Fruit fly (Drosophila melanogaster) whole organism, embryonic: Measurements from ENCODE around the gene CG5515.

ENCODE experiments used
- Aef1 ChIP-seq: fragments of 200-800 bp; sonication (Bioruptor generic); IDR thresholded peaks from 3 replicates; pipeline ENCODE4 v1.3.6; 2022; ENCODE audit warnings: missing biosample characterization, missing genetic modification characterization
- Atf6 ChIP-seq: fragments of 200-800 bp; sonication (Bioruptor generic); IDR thresholded peaks from 2 replicates; pipeline ENCODE4 v1.3.6; 2022; ENCODE audit warnings: missing biosample characterization, missing genetic modification characterization
- CG1024 ChIP-seq: fragments of 200-800 bp; sonication (Bioruptor generic); IDR thresholded peaks from 2 replicates; pipeline ENCODE4 v1.3.6; 2022; ENCODE audit warnings: missing biosample characterization, missing genetic modification characterization
- CG10654 ChIP-seq: fragments of 200-800 bp; sonication (Bioruptor generic); optimal IDR thresholded peaks from 2 replicates; lab custom pipeline; 2016; ENCODE audit warnings: missing biosample characterization, missing genetic modification characterization
- CG13123 ChIP-seq: fragments of 200-800 bp; sonication (Bioruptor generic); optimal IDR thresholded peaks from 2 replicates; lab custom pipeline; 2016; ENCODE audit warnings: missing biosample characterization, missing genetic modification characterization
- CG14965 ChIP-seq: fragments of 200-800 bp; sonication (Bioruptor generic); optimal IDR thresholded peaks from 2 replicates; lab custom pipeline; 2016; ENCODE audit warnings: missing biosample characterization, missing genetic modification characterization, borderline replicate concordance
- CG17359 ChIP-seq: fragments of 200-800 bp; sonication (Bioruptor generic); optimal IDR thresholded peaks from 3 replicates; lab custom pipeline; 2018; ENCODE audit warnings: missing biosample characterization, mild to moderate bottlenecking, missing genetic modification characterization, moderate library complexity
- CG17829 ChIP-seq: fragments of 200-800 bp; optimal IDR thresholded peaks from 2 replicates; lab custom pipeline; 2019; ENCODE audit warnings: missing biosample characterization, mild to moderate bottlenecking, missing genetic modification characterization, moderate library complexity
- CG1792 ChIP-seq: fragments of 200-800 bp; sonication (Bioruptor generic); optimal IDR thresholded peaks from 2 replicates; lab custom pipeline; 2016; ENCODE audit warnings: missing biosample characterization, missing genetic modification characterization
- CG18764 ChIP-seq: fragments of 200-800 bp; sonication (Bioruptor generic); optimal IDR thresholded peaks from 3 replicates; lab custom pipeline; 2016; ENCODE audit warnings: missing biosample characterization, missing genetic modification characterization
- CG30431 ChIP-seq: fragments of 200-800 bp; sonication (Bioruptor generic); optimal IDR thresholded peaks from 2 replicates; lab custom pipeline; 2017; ENCODE audit warnings: missing biosample characterization, missing genetic modification characterization
- CG3065 ChIP-seq: fragments of 200-800 bp; sonication (Bioruptor generic); optimal IDR thresholded peaks from 2 replicates; lab custom pipeline; 2016; ENCODE audit warnings: missing biosample characterization, missing genetic modification characterization
- CG3281 ChIP-seq: fragments of 200-800 bp; sonication (Bioruptor generic); optimal IDR thresholded peaks from 3 replicates; lab custom pipeline; 2017; ENCODE audit warnings: missing biosample characterization, mild to moderate bottlenecking, missing genetic modification characterization
- CG4328 ChIP-seq: fragments of 200-800 bp; sonication (Bioruptor generic); optimal IDR thresholded peaks from 3 replicates; lab custom pipeline; 2017; ENCODE audit warnings: missing biosample characterization, missing genetic modification reagents, missing genetic modification characterization
- CG4424 ChIP-seq: fragments of 200-800 bp; sonication (Bioruptor generic); optimal IDR thresholded peaks from 3 replicates; lab custom pipeline; 2016; ENCODE audit warnings: missing biosample characterization, missing genetic modification characterization
- CG9215 ChIP-seq: fragments of 200-800 bp; sonication (Bioruptor generic); IDR thresholded peaks from 2 replicates; pipeline ENCODE4 v1.3.6; 2022; ENCODE audit warnings: missing biosample characterization, missing genetic modification characterization
- CG9727 ChIP-seq: fragments of 200-800 bp; sonication (Bioruptor generic); optimal IDR thresholded peaks from 3 replicates; lab custom pipeline; 2017; ENCODE audit warnings: missing biosample characterization, mild to moderate bottlenecking, missing genetic modification characterization
- D19B ChIP-seq: fragments of 200-800 bp; sonication (Bioruptor generic); optimal IDR thresholded peaks from 2 replicates; lab custom pipeline; 2017; ENCODE audit warnings: missing biosample characterization, mild to moderate bottlenecking, missing genetic modification characterization
- Dek ChIP-seq: fragments of 200-800 bp; sonication (Bioruptor generic); optimal IDR thresholded peaks from 3 replicates; lab custom pipeline; 2019; ENCODE audit warnings: missing biosample characterization, mild to moderate bottlenecking, missing genetic modification characterization, moderate library complexity
- Fer1 ChIP-seq: fragments of 200-800 bp; sonication (Bioruptor generic); optimal IDR thresholded peaks from 2 replicates; lab custom pipeline; 2017; ENCODE audit warnings: missing biosample characterization, mild to moderate bottlenecking, missing genetic modification characterization
- HmgZ ChIP-seq: fragments of 200-800 bp; sonication (Bioruptor generic); optimal IDR thresholded peaks from 2 replicates; lab custom pipeline; 2018; ENCODE audit warnings: missing biosample characterization, mild to moderate bottlenecking, missing genetic modification characterization
- Hr51 ChIP-seq, 2 experiments: fragments of 200-800 bp; sonication (Bioruptor generic); optimal IDR thresholded peaks; 2 replicates in 1 of 2; 3 replicates in 1 of 2; lab custom pipeline; 2016 to 2018; ENCODE audit warnings: missing biosample characterization in 2 of 2, missing genetic modification characterization in 2 of 2, mild to moderate bottlenecking in 1 of 2, moderate library complexity in 1 of 2
- Lhr ChIP-seq: fragments of 200-800 bp; sonication (Bioruptor generic); optimal IDR thresholded peaks from 3 replicates; lab custom pipeline; 2017; ENCODE audit warnings: mild to moderate bottlenecking, missing biosample characterization, missing genetic modification reagents, missing genetic modification characterization
- Meics ChIP-seq: fragments of 200-800 bp; sonication (Bioruptor generic); optimal IDR thresholded peaks from 2 replicates; lab custom pipeline; 2017; ENCODE audit warnings: missing biosample characterization, mild to moderate bottlenecking, missing genetic modification characterization
- Rfx ChIP-seq: fragments of 200-800 bp; sonication (Bioruptor generic); IDR thresholded peaks from 2 replicates; pipeline ENCODE4 v1.3.6; 2022; ENCODE audit warnings: missing biosample characterization, missing genetic modification characterization
- Taf1 ChIP-seq: fragments of 200-800 bp; sonication (Bioruptor generic); IDR thresholded peaks from 2 replicates; pipeline ENCODE4 v1.3.6; 2022; ENCODE audit warnings: missing biosample characterization, missing genetic modification characterization
- Xbp1 ChIP-seq: fragments of 200-800 bp; sonication (Bioruptor generic); optimal IDR thresholded peaks from 3 replicates; lab custom pipeline; 2016; ENCODE audit warnings: missing biosample characterization, mild to moderate bottlenecking, missing genetic modification characterization
- ato ChIP-seq: fragments of 200-800 bp; sonication (Bioruptor generic); IDR thresholded peaks from 2 replicates; pipeline ENCODE4 v1.3.6; 2022; ENCODE audit warnings: missing biosample characterization, missing genetic modification characterization; ENCODE audit not compliant: partially characterized antibody
- chinmo ChIP-seq: fragments of 200-800 bp; sonication (Bioruptor generic); IDR thresholded peaks from 4 replicates; pipeline ENCODE4 v1.3.6; 2022; ENCODE audit warnings: missing biosample characterization, missing genetic modification characterization; ENCODE audit not compliant: partially characterized antibody
- dysf ChIP-seq: fragments of 200-800 bp; sonication (Bioruptor generic); IDR thresholded peaks from 3 replicates; pipeline ENCODE4 v1.3.6; 2022; ENCODE audit warnings: missing biosample characterization, missing genetic modification characterization
- ems ChIP-seq: fragments of 200-800 bp; sonication (Bioruptor generic); optimal IDR thresholded peaks from 3 replicates; lab custom pipeline; 2016; ENCODE audit warnings: missing biosample characterization, missing genetic modification characterization
- esg ChIP-seq: fragments of 200-800 bp; sonication (Bioruptor generic); conservative IDR thresholded peaks from 2 replicates; pipeline ENCODE4 v1.3.6; 2022; ENCODE audit warnings: missing biosample characterization, missing genetic modification characterization
- eve ChIP-seq, 2 experiments: fragments of >200 bp; optimal IDR thresholded peaks; 2 replicates each; lab custom pipeline; 2017; ENCODE audit warnings: missing biosample characterization in 2 of 2, missing genetic modification characterization in 2 of 2
- fd102C ChIP-seq: fragments of 200-800 bp; sonication (Bioruptor generic); optimal IDR thresholded peaks from 2 replicates; lab custom pipeline; 2018; ENCODE audit warnings: missing biosample characterization, mild to moderate bottlenecking, missing genetic modification characterization, moderate library complexity
- ftz-f1 ChIP-seq: fragments of 200-800 bp; sonication (Bioruptor generic); optimal IDR thresholded peaks from 2 replicates; lab custom pipeline; 2016; ENCODE audit warnings: missing biosample characterization, missing genetic modification characterization
- her ChIP-seq: fragments of 200-800 bp; sonication (Bioruptor generic); optimal IDR thresholded peaks from 2 replicates; lab custom pipeline; 2016; ENCODE audit warnings: missing biosample characterization, missing genetic modification characterization
- kni ChIP-seq: fragments of 200-800 bp; sonication (Bioruptor generic); optimal IDR thresholded peaks from 3 replicates; lab custom pipeline; 2017; ENCODE audit warnings: mild to moderate bottlenecking, missing biosample characterization, missing genetic modification reagents, missing genetic modification characterization
- lola ChIP-seq, 3 experiments: fragments of >200 bp in 2 of 3; fragments of 200-800 bp in 1 of 3; sonication (Bioruptor generic) in 1 of 3; optimal IDR thresholded peaks; 2 replicates each; lab custom pipeline; 2017 to 2019; ENCODE audit warnings: missing biosample characterization in 3 of 3, missing genetic modification characterization in 3 of 3, mild to moderate bottlenecking in 1 of 3, moderate library complexity in 1 of 3
- mld ChIP-seq: fragments of 200-800 bp; sonication (Bioruptor generic); IDR thresholded peaks from 3 replicates; pipeline ENCODE4 v1.3.6; 2022; ENCODE audit warnings: missing biosample characterization, missing genetic modification characterization; ENCODE audit not compliant: partially characterized antibody
- pnt ChIP-seq: fragments of 200-800 bp; sonication (Bioruptor generic); optimal IDR thresholded peaks from 3 replicates; lab custom pipeline; 2016; ENCODE audit warnings: missing biosample characterization, missing genetic modification characterization
- ranshi ChIP-seq: fragments of 200-800 bp; sonication (Bioruptor generic); IDR thresholded peaks from 2 replicates; pipeline ENCODE4 v1.3.6; 2022; ENCODE audit warnings: missing biosample characterization, missing genetic modification characterization
- row ChIP-seq: fragments of 200-800 bp; sonication (Bioruptor generic); IDR thresholded peaks from 3 replicates; pipeline ENCODE4 v1.3.6; 2022; ENCODE audit warnings: missing biosample characterization, missing genetic modification characterization
- sqz ChIP-seq: fragments of 200-800 bp; sonication (Bioruptor generic); optimal IDR thresholded peaks from 3 replicates; lab custom pipeline; 2018; ENCODE audit warnings: missing biosample characterization, mild to moderate bottlenecking, missing genetic modification characterization
- stwl ChIP-seq: fragments of 200-800 bp; sonication (Bioruptor generic); optimal IDR thresholded peaks from 3 replicates; lab custom pipeline; 2018; ENCODE audit warnings: missing biosample characterization, mild to moderate bottlenecking, missing genetic modification characterization, moderate library complexity
- tna ChIP-seq: fragments of 200-800 bp; sonication (Bioruptor generic); IDR thresholded peaks from 2 replicates; pipeline ENCODE4 v1.3.6; 2022; ENCODE audit warnings: missing biosample characterization, missing genetic modification characterization; ENCODE audit not compliant: partially characterized antibody
- unpg ChIP-seq: fragments of 200-800 bp; sonication (Bioruptor generic); optimal IDR thresholded peaks from 3 replicates; lab custom pipeline; 2018; ENCODE audit warnings: missing biosample characterization, mild to moderate bottlenecking, missing genetic modification characterization, moderate library complexity
- zf30C ChIP-seq: fragments of 200-800 bp; sonication (Bioruptor generic); optimal IDR thresholded peaks from 3 replicates; lab custom pipeline; 2018; ENCODE audit warnings: missing biosample characterization, mild to moderate bottlenecking, missing genetic modification characterization

CG5515 gene

DNA sequence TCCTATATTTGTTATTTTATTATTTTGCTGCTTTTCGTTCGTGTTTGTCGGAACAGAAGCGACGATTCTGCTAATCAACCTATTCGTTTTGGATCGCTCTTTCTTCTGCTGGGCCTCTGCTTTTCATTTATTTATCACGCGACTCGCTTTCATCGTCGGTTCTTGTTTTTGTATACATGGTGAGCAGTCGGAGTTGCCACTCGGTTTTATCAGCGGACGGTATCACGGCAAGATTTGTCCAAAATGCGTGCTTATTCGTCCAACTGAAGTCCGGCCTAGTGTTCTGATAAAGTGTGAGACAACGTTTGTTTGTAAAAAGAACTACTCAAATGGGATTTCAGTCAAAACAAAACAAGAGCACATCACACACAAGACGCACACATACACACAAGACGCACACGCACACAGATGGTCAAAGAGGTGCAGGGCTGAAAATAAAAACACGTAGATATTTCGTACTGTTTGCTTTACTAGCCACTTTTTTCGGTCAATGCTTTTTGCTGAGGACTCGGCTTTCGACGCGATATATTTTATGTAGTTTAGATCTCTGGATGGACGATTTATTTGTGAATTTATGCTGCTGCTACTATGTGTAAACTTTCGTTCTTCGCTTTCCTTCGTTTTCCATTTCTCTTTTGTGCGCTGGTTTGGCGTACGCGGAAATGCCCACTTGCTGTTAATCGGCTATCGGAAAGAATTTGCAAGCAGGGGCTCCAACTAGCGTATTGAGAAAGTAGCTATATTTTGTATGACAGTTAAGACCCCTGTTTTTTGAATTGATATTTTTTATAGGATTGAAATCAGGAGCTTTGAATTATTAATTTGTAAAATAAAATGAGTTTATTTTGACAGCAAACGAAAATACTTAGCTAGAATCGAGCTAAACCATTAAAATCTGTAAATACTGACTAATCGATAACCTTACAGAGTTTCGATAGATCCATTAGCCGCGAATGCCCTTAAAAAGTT lies 32.9 kb upstream of the CG5515 start, which contains the start of gene twin (continued):
- TF ChIP-seq Aef1 (0 out of 3 replicates have a peak, but pooled peaks have one; percentile 23), tna (GFP tag; lab: Robert Waterston, UW) (peak; percentile 35; the same call in 1 of the 2 replicates), Hr51 (GFP tag; optimal IDR thresholded peaks at IDR 0.05; lab: Kevin White, UChicago) (peak in 1 of 2 experiments; percentile 80), Fer1 (GFP tag; lab: Kevin White, UChicago) (peak; percentile 16), CG10654 (GFP tag; lab: Kevin White, UChicago) (peak; percentile 64), Atf6 (GFP tag; lab: Robert Waterston, UW) (peak; percentile 59; the same call in 1 of the 2 replicates), CG17829 (peak; percentile 22), kni (GFP tag; lab: Kevin White, UChicago) (no peak), D19B (no peak), ato (GFP tag; lab: Robert Waterston, UW) (peak; percentile 32; the same call in 1 of the 2 replicates), CG30431 (no peak), CG4424 (GFP tag; lab: Kevin White, UChicago) (peak; percentile 67), chinmo (GFP tag; lab: Robert Waterston, UW) (peak; percentile 42; the same call in 1 of the 4 replicates), CG3281 (peak; percentile 30), CG14965 (GFP tag; lab: Kevin White, UChicago) (no peak), eve (GFP tag; optimal IDR thresholded peaks at IDR 0.05; lab: Kevin White, UChicago) (no peak), Dek (peak; percentile 54), CG17359 (tag; lab: Kevin White, UChicago) (peak; percentile 35), sqz (GFP tag; lab: Kevin White, UChicago) (no peak), ftz-f1 (GFP tag; lab: Kevin White, UChicago) (no peak), lola (GFP tag; optimal IDR thresholded peaks at IDR 0.05; lab: Kevin White, UChicago) (peak in 1 of 3 experiments; percentile 52), mld (no peak), CG4328 (peak; percentile 5), CG18764 (peak; percentile 56), Rfx (GFP tag; lab: Robert Waterston, UW) (peak; percentile 82), ranshi (GFP tag; lab: Robert Waterston, UW) (no peak), ems (peak; percentile 70), unpg (peak; percentile 49), row (GFP tag; lab: Robert Waterston, UW) (peak; percentile 83), fd102C (GFP tag; lab: Kevin White, UChicago) (no peak), pnt (peak; percentile 23), Taf1 (GFP tag; lab: Robert Waterston, UW) (no peak), CG13123 (GFP tag; lab: Kevin White, UChicago) (no peak), CG1024 (GFP tag; lab: Robert Waterston, UW) (no peak), CG9215 (GFP tag; lab: Robert Waterston, UW) (no peak; the same call in 1 of the 2 replicates), dysf (peak; percentile 10; the same call in 2 of the 3 replicates), stwl (tag; lab: Kevin White, UChicago) (peak; percentile 55), CG1792 (peak; percentile 24), Lhr (GFP tag; lab: Kevin White, UChicago) (no peak), HmgZ (tag; lab: Kevin White, UChicago) (peak; percentile 47), zf30C (no peak), Xbp1 (GFP tag; lab: Kevin White, UChicago) (peak; percentile 70), CG9727 (peak; percentile 34), Meics (GFP tag; lab: Kevin White, UChicago) (peak; percentile 51), CG3065 (GFP tag; lab: Kevin White, UChicago) (peak; percentile 29), her (GFP tag; lab: Kevin White, UChicago) (peak; percentile 72), esg (GFP tag; lab: Robert Waterston, UW) (peak; percentile 61)
